Fruit fly (Drosophila melanogaster): ENCODE results near the gene CG33298.

dm6 chr2L:9455157-9455556, 40.1 kb upstream of the CG33298 start:
- TF ChIP-seq fkh (GFP tag; optimal IDR thresholded peaks at IDR 0.05) (no peak), CG6854 (GFP tag; optimal IDR thresholded peaks at IDR 0.05) (no peak), spab (GFP tag; optimal IDR thresholded peaks at IDR 0.05) (no peak), Smox (GFP tag; optimal IDR thresholded peaks at IDR 0.05) (no peak), Eip78C (GFP tag) (no peak), OdsH (GFP tag; optimal IDR thresholded peaks at IDR 0.05) (no peak), fd85E (GFP tag; optimal IDR thresholded peaks at IDR 0.05) (no peak), Met (GFP tag; optimal IDR thresholded peaks at IDR 0.05) (no peak), CG34406 (GFP tag; optimal IDR thresholded peaks at IDR 0.05) (no peak)

Data from whole organism, prepupa.